Worm (Caenorhabditis elegans) whole organism, L2 larva: ENCODE data around the gene ptr-16.

Experiments
- F13H6.1 ChIP-seq: sonication (generic microtip); optimal IDR thresholded peaks from 2 replicates; lab custom pipeline; 2016; ENCODE audit warnings: missing genetic modification characterization, missing compliant biosample characterization
- lin-11 ChIP-seq: fragments of 150-350 bp; sonication (generic microtip); optimal IDR thresholded peaks from 2 replicates; lab custom pipeline; 2014; ENCODE audit warnings: missing biosample characterization, missing genetic modification characterization, inconsistent platforms, mixed read lengths
- lsy-2 ChIP-seq, 2 experiments: fragments of 150-350 bp in 1 of 2; sonication (generic microtip) in 1 of 2; optimal IDR thresholded peaks; 2 replicates each; lab custom pipeline; 2014 to 2017; ENCODE audit warnings: missing biosample characterization in 2 of 2, missing genetic modification characterization in 2 of 2
- nhr-77 ChIP-seq: fragments of 150-350 bp; optimal IDR thresholded peaks from 2 replicates; lab custom pipeline; 2014; ENCODE audit warnings: missing biosample characterization, missing genetic modification characterization

DNA sequence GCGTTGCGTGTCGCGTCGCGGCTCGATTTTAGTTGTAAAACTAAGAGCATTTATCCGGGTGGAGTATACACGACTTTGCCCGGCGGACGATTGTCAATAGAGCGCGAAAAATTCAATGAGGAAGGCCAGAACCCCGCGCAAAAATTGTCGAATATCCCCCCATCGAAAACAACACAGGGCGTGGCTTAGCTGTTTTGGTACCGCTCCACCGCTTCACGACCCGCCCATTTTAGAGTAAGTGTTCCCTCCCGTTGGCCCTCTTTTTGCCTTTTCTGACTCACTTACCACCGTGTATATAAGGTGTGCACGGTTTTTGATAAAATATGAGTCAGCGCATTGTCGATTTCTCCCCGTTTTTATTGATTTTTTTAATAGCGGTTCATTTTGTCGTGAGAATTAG, 12.1 kb upstream of the ptr-16 start:
- no peak for TF ChIP-seq lin-11 (tag; lab: Kevin White, UChicago)
- TF ChIP-seq F13H6.1 (tag; lab: Kevin White, UChicago) = no peak
- TF ChIP-seq lsy-2 (tag; optimal IDR thresholded peaks at IDR 0.05; lab: Kevin White, UChicago) = no peak
- no peak for TF ChIP-seq nhr-77 (tag; lab: Kevin White, UChicago)
